Worm (Caenorhabditis elegans): ENCODE measurements around the gene srbc-54.
"Not testable (repeated sequence)": the region's sequence is repeated elsewhere in the genome, so short reads cannot be mapped to it uniquely, and the experiment has no call there.

DNA sequence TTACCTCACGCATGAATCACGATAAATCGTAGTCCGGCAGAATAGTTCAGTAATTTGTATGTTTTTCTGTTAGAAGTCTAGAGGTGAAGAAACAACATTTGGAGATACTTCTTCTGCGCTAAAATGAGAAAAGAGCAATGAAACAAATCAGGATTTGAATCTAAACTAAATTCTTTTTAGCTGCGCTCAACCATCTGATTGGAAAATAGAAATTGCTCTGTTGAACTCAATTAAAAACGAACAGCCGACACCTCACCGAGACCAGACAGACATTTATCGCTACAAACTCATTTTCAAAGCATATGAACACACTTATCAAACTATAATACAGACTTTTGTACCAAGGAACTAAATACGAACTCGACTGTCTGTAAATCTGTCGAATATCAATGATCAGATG is 30.9 kb downstream of the srbc-54 start, which contains the start of gene T26E4.9:
- not testable (repeated sequence) for TF ChIP-seq ceh-9 (tag; optimal IDR thresholded peaks at IDR 0.05); ama-1 (optimal IDR thresholded peaks at IDR 0.05); mec-3 (tag; optimal IDR thresholded peaks at IDR 0.05; ENCODE audit: borderline replicate concordance); elt-2 (tag; optimal IDR thresholded peaks at IDR 0.05); pros-1 (tag; optimal IDR thresholded peaks at IDR 0.05); rnt-1 (tag; optimal IDR thresholded peaks at IDR 0.05); pag-3 (tag; optimal IDR thresholded peaks at IDR 0.05; ENCODE audit: borderline replicate concordance); unc-55 (GFP tag; optimal IDR thresholded peaks at IDR 0.05); pqm-1 (tag; optimal IDR thresholded peaks at IDR 0.05); odd-2 (tag; optimal IDR thresholded peaks at IDR 0.05); pha-4 (tag; optimal IDR thresholded peaks at IDR 0.05)

Data from whole organism, late embryonic.